Fruit fly (Drosophila melanogaster) whole organism, wandering third instar larva: ENCODE results near the gene Nsun5.

Experiments used
- Hr78 ChIP-seq: fragments of >200 bp; optimal IDR thresholded peaks from 2 replicates; lab custom pipeline; 2017; ENCODE audit warnings: missing biosample characterization, missing genetic modification characterization
- Mio ChIP-seq: sonication (Bioruptor generic); optimal IDR thresholded peaks from 2 replicates; lab custom pipeline; 2016; ENCODE audit warnings: missing biosample characterization, missing genetic modification characterization
- Myc ChIP-seq: fragments of >200 bp; optimal IDR thresholded peaks from 2 replicates; lab custom pipeline; 2017
- br ChIP-seq: fragments of 200-800 bp; sonication (Bioruptor generic); optimal IDR thresholded peaks from 2 replicates; lab custom pipeline; 2016; ENCODE audit warnings: missing biosample characterization, missing genetic modification characterization
- jim ChIP-seq: fragments of 175-275, 200-325 bp; sonication (Bioruptor generic); optimal IDR thresholded peaks from 2 replicates; lab custom pipeline; 2016; ENCODE audit warnings: missing biosample characterization, mild to moderate bottlenecking, missing genetic modification characterization

DNA sequence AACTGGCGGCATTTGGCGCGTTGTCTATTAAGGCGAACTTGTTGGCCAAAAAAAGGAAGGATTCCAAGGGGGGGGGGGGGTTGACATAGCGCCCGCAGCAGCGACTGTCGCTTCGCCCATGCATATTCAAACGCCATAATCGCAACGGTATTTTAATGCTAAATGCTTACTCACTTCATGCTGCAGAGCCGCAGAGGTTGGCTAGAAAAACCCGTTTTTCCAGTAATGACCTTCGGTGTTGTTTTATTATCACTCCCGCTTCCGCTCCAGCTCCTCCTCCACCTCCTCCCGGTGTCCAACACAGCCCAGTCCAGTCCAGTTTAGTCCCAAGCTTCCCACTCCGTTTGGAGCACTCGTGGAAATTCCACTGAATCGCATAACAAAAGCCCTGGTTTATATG, 50.9 kb downstream of the Nsun5 start:
- no peak for TF ChIP-seq jim (GFP tag; lab: Kevin White, UChicago)
- no peak for TF ChIP-seq br (GFP tag; lab: Kevin White, UChicago)
- TF ChIP-seq Myc, result no peak
- no peak for TF ChIP-seq Mio (GFP tag; lab: Kevin White, UChicago)
- TF ChIP-seq Hr78, result no peak
